Fruit fly (Drosophila melanogaster) whole organism, embryonic: ENCODE results near the gene cnc.

Source experiments
- Aef1 ChIP-seq: fragments of 200-800 bp; sonication (Bioruptor generic); IDR thresholded peaks from 3 replicates; pipeline ENCODE4 v1.3.6; 2022; ENCODE audit warnings: missing biosample characterization, missing genetic modification characterization
- Atf3 ChIP-seq: fragments of 200-800 bp; sonication (Bioruptor generic); optimal IDR thresholded peaks from 3 replicates; lab custom pipeline; 2016; ENCODE audit warnings: missing biosample characterization, missing genetic modification characterization
- Atf6 ChIP-seq: fragments of 200-800 bp; sonication (Bioruptor generic); IDR thresholded peaks from 2 replicates; pipeline ENCODE4 v1.3.6; 2022; ENCODE audit warnings: missing biosample characterization, missing genetic modification characterization
- Bgb ChIP-seq: fragments of 200-800 bp; sonication (Bioruptor generic); IDR thresholded peaks from 2 replicates; pipeline ENCODE4 v1.3.6; 2022; ENCODE audit warnings: missing biosample characterization, missing genetic modification characterization; ENCODE audit not compliant: partially characterized antibody
- CG10209 ChIP-seq: fragments of 200-800 bp; sonication (Bioruptor generic); optimal IDR thresholded peaks from 3 replicates; lab custom pipeline; 2017; ENCODE audit warnings: missing biosample characterization, mild to moderate bottlenecking, missing genetic modification characterization, missing genetic modification reagents
- CG10979 ChIP-seq: fragments of 200-800 bp; sonication (Bioruptor generic); optimal IDR thresholded peaks from 2 replicates; lab custom pipeline; 2018; ENCODE audit warnings: missing biosample characterization, mild to moderate bottlenecking, missing genetic modification characterization, moderate library complexity
- CG13624 ChIP-seq: fragments of 200-800 bp; sonication (Bioruptor generic); optimal IDR thresholded peaks from 2 replicates; lab custom pipeline; 2016; ENCODE audit warnings: missing biosample characterization, missing genetic modification characterization
- CG15269 ChIP-seq: fragments of 200-800 bp; sonication (Bioruptor generic); optimal IDR thresholded peaks from 2 replicates; lab custom pipeline; 2018; ENCODE audit warnings: missing biosample characterization, mild to moderate bottlenecking, missing genetic modification characterization, moderate library complexity
- CG2712 ChIP-seq: fragments of 200-800 bp; optimal IDR thresholded peaks from 3 replicates; lab custom pipeline; 2019; ENCODE audit warnings: missing biosample characterization, mild to moderate bottlenecking, missing genetic modification characterization, moderate library complexity
- CG2875 ChIP-seq: fragments of 200-800 bp; sonication (Bioruptor generic); optimal IDR thresholded peaks from 2 replicates; lab custom pipeline; 2017; ENCODE audit warnings: missing biosample characterization, mild to moderate bottlenecking, missing genetic modification characterization, missing genetic modification reagents
- CG2889 ChIP-seq: fragments of 200-800 bp; sonication (Bioruptor generic); IDR thresholded peaks from 3 replicates; pipeline ENCODE4 v1.3.6; 2022; ENCODE audit warnings: missing biosample characterization, missing genetic modification characterization
- CG3065 ChIP-seq: fragments of 200-800 bp; sonication (Bioruptor generic); optimal IDR thresholded peaks from 2 replicates; lab custom pipeline; 2016; ENCODE audit warnings: missing biosample characterization, missing genetic modification characterization
- CG31441 ChIP-seq: fragments of 200-800 bp; sonication (Bioruptor generic); IDR thresholded peaks from 2 replicates; pipeline ENCODE4 v1.3.6; 2022; ENCODE audit warnings: missing biosample characterization, missing genetic modification characterization
- CG3847 ChIP-seq: fragments of 200-800 bp; sonication (Bioruptor generic); IDR thresholded peaks from 2 replicates; pipeline ENCODE4 v1.3.6; 2022; ENCODE audit warnings: missing biosample characterization, missing genetic modification characterization
- CG7556 ChIP-seq: fragments of 200-800 bp; sonication (Bioruptor generic); optimal IDR thresholded peaks from 2 replicates; lab custom pipeline; 2017; ENCODE audit warnings: missing biosample characterization, mild to moderate bottlenecking, missing genetic modification characterization
- CG7987 ChIP-seq: fragments of 200-800 bp; sonication (Bioruptor generic); optimal IDR thresholded peaks from 2 replicates; lab custom pipeline; 2018; ENCODE audit warnings: missing biosample characterization, mild to moderate bottlenecking, missing genetic modification characterization, moderate library complexity
- CG8089 ChIP-seq: fragments of 200-800 bp; sonication (Bioruptor generic); optimal IDR thresholded peaks from 3 replicates; lab custom pipeline; 2016; ENCODE audit warnings: missing biosample characterization, missing genetic modification characterization
- CHES-1-like ChIP-seq: fragments of 200-800 bp; sonication (Bioruptor generic); optimal IDR thresholded peaks from 2 replicates; lab custom pipeline; 2016; ENCODE audit warnings: missing biosample characterization, missing genetic modification characterization
- Dll ChIP-seq: fragments of 200-800 bp; sonication (Bioruptor generic); IDR thresholded peaks from 4 replicates; pipeline ENCODE4 v1.3.6; 2022; ENCODE audit warnings: missing biosample characterization, missing genetic modification characterization; ENCODE audit not compliant: partially characterized antibody
- Eip74EF ChIP-seq, 2 experiments: fragments of 200-800 bp in 1 of 2; fragments of >200 bp in 1 of 2; sonication (Bioruptor generic) in 1 of 2; optimal IDR thresholded peaks; 2 replicates each; lab custom pipeline; 2017 to 2019; ENCODE audit warnings: missing biosample characterization in 2 of 2, missing genetic modification characterization in 2 of 2, mild to moderate bottlenecking in 1 of 2, moderate library complexity in 1 of 2
- Fer3 ChIP-seq: fragments of 200-800 bp; sonication (Bioruptor generic); optimal IDR thresholded peaks from 2 replicates; lab custom pipeline; 2018; ENCODE audit warnings: missing biosample characterization, mild to moderate bottlenecking, missing genetic modification characterization, moderate library complexity
- Kr ChIP-seq: fragments of 200-800 bp; sonication (Bioruptor generic); optimal IDR thresholded peaks from 2 replicates; lab custom pipeline; 2017; ENCODE audit warnings: missing biosample characterization, mild to moderate bottlenecking, missing genetic modification characterization
- Med ChIP-seq: fragments of 200-800 bp; sonication (Bioruptor generic); peaks from one replicate; lab custom pipeline; 2016; ENCODE audit warnings: missing biosample characterization, missing genetic modification characterization, mild to moderate bottlenecking, inconsistent platforms, moderate library complexity
- Meics ChIP-seq: fragments of 200-800 bp; sonication (Bioruptor generic); optimal IDR thresholded peaks from 2 replicates; lab custom pipeline; 2017; ENCODE audit warnings: missing biosample characterization, mild to moderate bottlenecking, missing genetic modification characterization
- Mes4 ChIP-seq: fragments of 200-800 bp; sonication (Bioruptor generic); optimal IDR thresholded peaks from 2 replicates; lab custom pipeline; 2016; ENCODE audit warnings: missing biosample characterization, missing genetic modification characterization
- Oaz ChIP-seq: fragments of 200-800 bp; sonication (Bioruptor generic); IDR thresholded peaks from 2 replicates; pipeline ENCODE4 v1.3.6; 2022; ENCODE audit warnings: missing biosample characterization, missing genetic modification characterization
- PHDP ChIP-seq: fragments of 200-800 bp; sonication (Bioruptor generic); optimal IDR thresholded peaks from 3 replicates; lab custom pipeline; 2018; ENCODE audit warnings: missing biosample characterization, mild to moderate bottlenecking, missing genetic modification characterization, moderate library complexity
- Scr ChIP-seq: fragments of 200-800 bp; sonication (Bioruptor generic); IDR thresholded peaks from 2 replicates; pipeline ENCODE4 v1.3.6; 2022; ENCODE audit warnings: missing biosample characterization, missing genetic modification characterization; ENCODE audit not compliant: partially characterized antibody
- Tbp ChIP-seq: fragments of >200 bp; optimal IDR thresholded peaks from 2 replicates; lab custom pipeline; 2018; ENCODE audit warnings: missing biosample characterization, missing genetic modification characterization
- ab ChIP-seq: fragments of 200-800 bp; sonication (Bioruptor generic); optimal IDR thresholded peaks from 2 replicates; lab custom pipeline; 2016; ENCODE audit warnings: missing biosample characterization, missing genetic modification characterization
- ato ChIP-seq: fragments of 200-800 bp; sonication (Bioruptor generic); IDR thresholded peaks from 2 replicates; pipeline ENCODE4 v1.3.6; 2022; ENCODE audit warnings: missing biosample characterization, missing genetic modification characterization; ENCODE audit not compliant: partially characterized antibody
- ci ChIP-seq: fragments of 200-800 bp; sonication (Bioruptor generic); IDR thresholded peaks from 3 replicates; pipeline ENCODE4 v1.3.6; 2022; ENCODE audit warnings: missing biosample characterization, missing genetic modification characterization
- exex ChIP-seq: fragments of 200-800 bp; sonication (Bioruptor generic); optimal IDR thresholded peaks from 4 replicates; lab custom pipeline; 2018; ENCODE audit warnings: missing biosample characterization, mild to moderate bottlenecking, missing genetic modification characterization, moderate library complexity
- fd64A ChIP-seq: fragments of 200-800 bp; sonication (Bioruptor generic); optimal IDR thresholded peaks from 3 replicates; lab custom pipeline; 2018; ENCODE audit warnings: missing biosample characterization, mild to moderate bottlenecking, missing genetic modification characterization
- fu2 ChIP-seq: fragments of 200-800 bp; sonication (Bioruptor generic); optimal IDR thresholded peaks from 2 replicates; lab custom pipeline; 2016; ENCODE audit warnings: missing biosample characterization, missing genetic modification characterization
- gcm2 ChIP-seq: fragments of 200-800 bp; sonication (Bioruptor generic); optimal IDR thresholded peaks from 2 replicates; lab custom pipeline; 2016; ENCODE audit warnings: missing biosample characterization, missing genetic modification characterization
- gfzf ChIP-seq: fragments of 200-800 bp; sonication (Bioruptor generic); optimal IDR thresholded peaks from 2 replicates; lab custom pipeline; 2016; ENCODE audit warnings: missing biosample characterization, mild to moderate bottlenecking, missing genetic modification characterization, moderate library complexity
- grau ChIP-seq: fragments of 200-800 bp; optimal IDR thresholded peaks from 3 replicates; lab custom pipeline; 2019; ENCODE audit warnings: missing biosample characterization, mild to moderate bottlenecking, missing genetic modification characterization, moderate library complexity
- ham ChIP-seq: fragments of 200-800 bp; sonication (Bioruptor generic); IDR thresholded peaks from 2 replicates; pipeline ENCODE4 v1.3.6; 2022; ENCODE audit warnings: missing biosample characterization, missing genetic modification characterization
- hb ChIP-seq: fragments of 200-800 bp; sonication (Bioruptor generic); IDR thresholded peaks from 3 replicates; pipeline ENCODE4 v1.3.6; 2022; ENCODE audit warnings: missing biosample characterization, missing genetic modification characterization; ENCODE audit not compliant: partially characterized antibody
- her ChIP-seq: fragments of 200-800 bp; sonication (Bioruptor generic); optimal IDR thresholded peaks from 2 replicates; lab custom pipeline; 2016; ENCODE audit warnings: missing biosample characterization, missing genetic modification characterization
- inv ChIP-seq: fragments of 200-800 bp; sonication (Bioruptor generic); IDR thresholded peaks from 2 replicates; pipeline ENCODE4 v1.3.6; 2022; ENCODE audit warnings: missing biosample characterization, missing genetic modification characterization; ENCODE audit not compliant: partially characterized antibody
- jigr1 ChIP-seq: fragments of 200-800 bp; sonication (Bioruptor generic); IDR thresholded peaks from 3 replicates; pipeline ENCODE4 v1.3.6; 2022; ENCODE audit warnings: missing biosample characterization, missing genetic modification characterization
- otp ChIP-seq: fragments of 200-800 bp; sonication (Bioruptor generic); IDR thresholded peaks from 3 replicates; pipeline ENCODE4, ENCODE4 v1.3.6; 2022; ENCODE audit warnings: missing biosample characterization, missing genetic modification characterization
- pho ChIP-seq: fragments of 200-800 bp; sonication (Bioruptor generic); optimal IDR thresholded peaks from 2 replicates; lab custom pipeline; 2016; ENCODE audit warnings: missing biosample characterization, missing genetic modification characterization
- salm ChIP-seq: fragments of 200-800 bp; sonication (Bioruptor generic); optimal IDR thresholded peaks from 2 replicates; lab custom pipeline; 2018; ENCODE audit warnings: missing biosample characterization, mild to moderate bottlenecking, missing genetic modification characterization
- stwl ChIP-seq: fragments of 200-800 bp; sonication (Bioruptor generic); optimal IDR thresholded peaks from 3 replicates; lab custom pipeline; 2018; ENCODE audit warnings: missing biosample characterization, mild to moderate bottlenecking, missing genetic modification characterization, moderate library complexity
- sug ChIP-seq: fragments of 200-800 bp; optimal IDR thresholded peaks from 2 replicates; lab custom pipeline; 2019; ENCODE audit warnings: missing biosample characterization, mild to moderate bottlenecking, missing genetic modification characterization, moderate library complexity
- tx ChIP-seq: fragments of 200-800 bp; sonication (Bioruptor generic); optimal IDR thresholded peaks from 2 replicates; lab custom pipeline; 2016; ENCODE audit warnings: missing biosample characterization, missing genetic modification characterization
- yki ChIP-seq: fragments of >200 bp; optimal IDR thresholded peaks from 3 replicates; lab custom pipeline; 2018

cnc gene

DNA sequence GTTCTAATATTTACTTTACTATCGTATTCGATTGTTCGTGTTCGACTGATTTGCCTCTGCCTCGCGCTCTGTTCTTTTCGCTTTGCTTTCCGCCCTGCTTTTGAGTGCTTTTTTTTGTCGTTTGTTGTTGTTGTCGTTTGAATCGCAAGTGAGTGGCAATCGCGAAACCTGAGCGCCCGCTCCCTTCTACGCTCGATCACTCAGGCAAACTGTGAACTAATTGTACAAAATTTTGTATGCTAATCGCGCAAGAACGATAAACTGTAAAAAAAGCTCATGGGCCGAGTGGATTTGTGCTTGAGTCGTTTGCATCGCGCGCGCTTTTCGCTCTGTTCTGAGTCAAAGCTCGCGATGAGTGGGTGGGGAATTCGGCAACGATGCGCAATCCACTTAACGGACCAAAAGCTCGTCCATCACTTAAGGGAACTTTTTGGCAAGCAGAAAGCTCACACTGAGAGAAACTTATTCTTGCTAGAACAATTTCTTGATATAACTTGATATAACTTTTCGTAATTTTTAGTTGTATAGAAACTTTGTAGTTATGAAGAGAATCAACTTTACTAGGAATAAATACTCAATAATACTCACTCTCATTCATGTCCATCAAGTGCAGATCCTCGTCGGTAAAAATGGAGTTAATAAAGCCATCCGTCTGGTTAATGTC, 35.3 kb downstream of the cnc start (continued):
- TF ChIP-seq CG3065 (GFP tag; lab: Kevin White, UChicago) (no peak), jigr1 (GFP tag; lab: Robert Waterston, UW) (no peak), fu2 (GFP tag; lab: Kevin White, UChicago) (no peak), Eip74EF (GFP tag; optimal IDR thresholded peaks at IDR 0.05; lab: Kevin White, UChicago) (no peak), her (GFP tag; lab: Kevin White, UChicago) (peak; percentile 67), Aef1 (GFP tag; lab: Robert Waterston, UW) (no peak), CHES-1-like (GFP tag; lab: Kevin White, UChicago) (no peak), exex (tag; lab: Kevin White, UChicago) (peak; percentile 71), CG3847 (GFP tag; lab: Robert Waterston, UW) (no peak), Scr (GFP tag; lab: Robert Waterston, UW) (peak; percentile 40; the same call in 1 of the 2 replicates), salm (no peak), CG2889 (no peak), CG13624 (GFP tag; lab: Kevin White, UChicago) (peak; percentile 43), Fer3 (tag; lab: Kevin White, UChicago) (peak; percentile 40), inv (0 out of 2 replicates have a peak, but pooled peaks have one; percentile 30), Dll (GFP tag; lab: Robert Waterston, UW) (no peak), Atf3 (GFP tag; lab: Kevin White, UChicago) (no peak), hb (GFP tag; lab: Robert Waterston, UW) (no peak), CG15269 (tag; lab: Kevin White, UChicago) (peak; percentile 34), Kr (GFP tag; lab: Kevin White, UChicago) (no peak), grau (tag; lab: Kevin White, UChicago) (peak; percentile 51), yki (lab: Kevin White, UChicago) (no peak), gcm2 (GFP tag; lab: Kevin White, UChicago) (no peak), CG8089 (GFP tag; lab: Kevin White, UChicago) (no peak), pho (GFP tag; lab: Kevin White, UChicago) (no peak), PHDP (tag; lab: Kevin White, UChicago) (peak; percentile 33), Meics (GFP tag; lab: Kevin White, UChicago) (peak; percentile 47), ham (GFP tag; lab: Robert Waterston, UW) (no peak), gfzf (GFP tag; lab: Kevin White, UChicago) (no peak), Bgb (GFP tag; lab: Robert Waterston, UW) (peak; percentile 71; the same call in 1 of the 2 replicates), Oaz (no peak), otp (no peak), CG7987 (GFP tag; lab: Kevin White, UChicago) (no peak), fd64A (GFP tag; lab: Kevin White, UChicago) (no peak), CG10979 (tag; lab: Kevin White, UChicago) (peak; percentile 3), CG10209 (GFP tag; lab: Kevin White, UChicago) (peak; percentile 10), ato (GFP tag; lab: Robert Waterston, UW) (no peak), ci (GFP tag; lab: Robert Waterston, UW) (0 out of 3 replicates have a peak, but pooled peaks have one; percentile 46), sug (tag; lab: Kevin White, UChicago) (no peak), ab (no peak), CG31441 (peak; percentile 10; the same call in 1 of the 2 replicates), CG2875 (GFP tag; lab: Kevin White, UChicago) (no peak), CG2712 (peak; percentile 13), Med (GFP tag; lab: Kevin White, UChicago) (peak; percentile 85), Atf6 (GFP tag; lab: Robert Waterston, UW) (peak; percentile 56; the same call in 1 of the 2 replicates), tx (peak; percentile 2), Mes4 (GFP tag; lab: Kevin White, UChicago) (no peak), stwl (tag; lab: Kevin White, UChicago) (no peak), CG7556 (GFP tag; lab: Kevin White, UChicago) (peak; percentile 9), Tbp (GFP tag; lab: Kevin White, UChicago) (no peak)
